Worm (Caenorhabditis elegans) whole organism, mixed stage, embryonic: Measurements from ENCODE around the gene clec-225.

Experiments used
- bed-3 ChIP-seq: fragments of 200-800 bp; sonication (Bioruptor generic); optimal IDR thresholded peaks from 3 replicates; lab custom pipeline; 2018; ENCODE audit warnings: mild to moderate bottlenecking, missing genetic modification characterization, moderate library complexity, missing compliant biosample characterization
- ceh-39 ChIP-seq: fragments of 150-350 bp; optimal IDR thresholded peaks from 2 replicates; lab custom pipeline; 2014; ENCODE audit warnings: missing biosample characterization, missing genetic modification characterization
- ces-1 ChIP-seq: fragments of 150-350 bp; optimal IDR thresholded peaks from 2 replicates; lab custom pipeline; 2014; ENCODE audit warnings: missing biosample characterization, missing genetic modification reagents, missing genetic modification characterization
- lin-13 ChIP-seq: fragments of 150-350 bp; optimal IDR thresholded peaks from 2 replicates; lab custom pipeline; 2014; ENCODE audit warnings: missing biosample characterization, missing genetic modification characterization
- mep-1 ChIP-seq: fragments of 150-350 bp; optimal IDR thresholded peaks from 2 replicates; lab custom pipeline; 2017; ENCODE audit warnings: missing biosample characterization, missing genetic modification reagents, missing genetic modification characterization, inconsistent platforms
- nhr-237 ChIP-seq: fragments of 150-350 bp; optimal IDR thresholded peaks from 2 replicates; lab custom pipeline; 2014; ENCODE audit warnings: missing biosample characterization, missing genetic modification characterization
- snpc-4 ChIP-seq: fragments of 150-350 bp; optimal IDR thresholded peaks from 2 replicates; lab custom pipeline; 2014; ENCODE audit warnings: missing biosample characterization, missing genetic modification characterization
- unc-120 ChIP-seq: sonication (generic microtip); optimal IDR thresholded peaks from 2 replicates; lab custom pipeline; 2017; ENCODE audit warnings: missing genetic modification characterization, missing compliant biosample characterization; ENCODE audit not compliant: poor library complexity, severe bottlenecking
- unc-62 ChIP-seq: fragments of 150-350 bp; optimal IDR thresholded peaks from 2 replicates; lab custom pipeline; 2014; ENCODE audit warnings: missing biosample characterization, missing genetic modification reagents, missing genetic modification characterization
- ztf-11 ChIP-seq: fragments of 150-350 bp; optimal IDR thresholded peaks from 2 replicates; lab custom pipeline; 2014; ENCODE audit warnings: missing biosample characterization, missing genetic modification characterization

DNA sequence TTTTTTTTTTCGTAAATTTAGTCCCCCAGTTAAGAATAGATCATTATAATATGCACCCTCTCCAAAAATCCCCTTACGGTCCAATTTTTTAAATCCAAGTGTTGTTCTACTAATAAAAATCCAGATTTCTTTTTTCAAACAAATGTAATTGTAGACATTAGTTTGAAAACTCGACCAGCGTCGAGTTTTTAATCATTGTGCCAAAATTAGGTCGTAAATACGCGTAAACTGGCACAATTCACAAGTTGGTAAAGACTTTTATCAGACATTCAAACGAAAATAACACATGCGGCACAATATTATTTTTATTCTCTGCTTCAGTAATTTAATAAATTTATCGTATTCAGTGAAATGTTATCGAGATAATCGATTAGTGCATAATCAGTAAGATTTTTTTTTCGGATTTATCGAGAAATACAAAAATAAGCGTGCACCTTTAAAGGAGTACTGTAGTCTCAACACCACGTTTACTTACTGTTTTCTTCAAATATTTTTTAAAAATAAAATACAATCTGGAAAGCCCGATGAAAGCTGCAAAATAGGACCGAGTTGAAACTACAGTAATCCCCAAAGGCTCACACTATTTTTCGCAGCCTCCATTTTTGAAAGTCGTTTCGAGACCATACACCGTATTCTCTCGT lies 44.4 kb downstream of the clec-225 start, which contains the start of gene C34B4.4:
- no peak for TF ChIP-seq ces-1 (GFP tag; lab: Kevin White, UChicago)
- TF ChIP-seq lin-13 (tag; lab: Kevin White, UChicago): no peak
- TF ChIP-seq mep-1 (tag; lab: Kevin White, UChicago): no peak
- no peak for TF ChIP-seq snpc-4 (tag; lab: Kevin White, UChicago)
- TF ChIP-seq ceh-39: no peak
- TF ChIP-seq unc-62: no peak
- TF ChIP-seq ztf-11 (tag; lab: Kevin White, UChicago): no peak
- TF ChIP-seq nhr-237 (tag; lab: Kevin White, UChicago): no peak
- no peak for TF ChIP-seq unc-120 (tag; lab: Kevin White, UChicago)
- TF ChIP-seq bed-3 (GFP tag; lab: Kevin White, UChicago): no peak
